Fruit fly (Drosophila melanogaster) whole organism, wandering third instar larva: Measurements from ENCODE around the gene CG42571.

Source experiments
- Rel ChIP-seq, 2 experiments: fragments of 200-800 bp; sonication (Bioruptor generic) in 1 of 2; optimal IDR thresholded peaks; 2 replicates in 1 of 2; 3 replicates in 1 of 2; lab custom pipeline; 2016 to 2019; ENCODE audit warnings: mild to moderate bottlenecking in 2 of 2, missing biosample characterization in 2 of 2, missing genetic modification characterization in 2 of 2, moderate library complexity in 1 of 2
- Vsx2 ChIP-seq: fragments of 200-300, 225-300 bp; sonication (Bioruptor generic); optimal IDR thresholded peaks from 2 replicates; lab custom pipeline; 2018; ENCODE audit warnings: missing biosample characterization, missing genetic modification characterization; ENCODE audit not compliant: partially characterized antibody
- br ChIP-seq: fragments of 200-800 bp; sonication (Bioruptor generic); optimal IDR thresholded peaks from 2 replicates; lab custom pipeline; 2016; ENCODE audit warnings: missing biosample characterization, missing genetic modification characterization
- pan ChIP-seq: fragments of >200 bp; optimal IDR thresholded peaks from 2 replicates; lab custom pipeline; 2017

The CG42571 gene

dm6 chr3L:15763190-15763576 lies 46.9 kb downstream of the CG42571 start:
- TF ChIP-seq Vsx2 (GFP tag; lab: Kevin White, UChicago) (peak; percentile 55), pan (no peak), Rel (GFP tag; optimal IDR thresholded peaks at IDR 0.05; lab: Kevin White, UChicago) (no peak), Rel (tag; optimal IDR thresholded peaks at IDR 0.05; lab: Kevin White, UChicago) (peak; percentile 36), br (GFP tag; lab: Kevin White, UChicago) (no peak)
